Fruit fly (Drosophila melanogaster): ENCODE measurements around the gene CG14641.

CG14641 gene

DNA sequence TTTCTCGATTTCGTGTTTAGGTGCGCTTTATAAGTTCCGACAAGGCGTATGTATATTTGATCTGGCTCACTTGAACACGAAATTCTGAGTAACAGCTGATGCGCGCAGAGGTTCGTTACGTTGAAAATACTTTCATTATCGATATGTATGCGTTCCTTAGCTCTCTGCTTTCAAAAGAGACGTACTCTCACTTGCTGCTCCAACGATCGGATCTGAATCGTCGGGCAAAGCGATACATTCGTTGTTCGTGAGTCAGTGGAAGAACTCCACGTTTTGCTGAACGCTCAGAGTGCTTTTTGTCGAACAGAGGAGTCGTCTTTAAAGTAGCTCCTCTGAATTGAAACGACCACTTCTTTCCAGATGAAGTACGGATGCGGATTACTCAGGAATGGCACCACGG is 35.1 kb downstream of the CG14641 start, which contains the start of gene beta-Man (continued):
- TF ChIP-seq ftz-f1 (GFP tag; optimal IDR thresholded peaks at IDR 0.05) = no peak
- no peak for TF ChIP-seq Adf1 (GFP tag; IDR thresholded peaks at IDR 0.05)
- peak; percentile 97 for TF ChIP-seq Deaf1 (tag; optimal IDR thresholded peaks at IDR 0.05)
- no peak for TF ChIP-seq CG4424 (GFP tag; optimal IDR thresholded peaks at IDR 0.05)
- TF ChIP-seq CG12219 (GFP tag; optimal IDR thresholded peaks at IDR 0.05) = no peak
- TF ChIP-seq gro (GFP tag; optimal IDR thresholded peaks at IDR 0.05) = no peak
- TF ChIP-seq oc (tag; optimal IDR thresholded peaks at IDR 0.05) = no peak
- no peak for TF ChIP-seq Sin3A (optimal IDR thresholded peaks at IDR 0.05)
- no peak for TF ChIP-seq ase (GFP tag; IDR thresholded peaks at IDR 0.05)
- no peak for TF ChIP-seq CTCF (GFP tag; optimal IDR thresholded peaks at IDR 0.05)
- peak; percentile 60 for TF ChIP-seq Jarid2 (GFP tag; optimal IDR thresholded peaks at IDR 0.05)
- TF ChIP-seq Sox100B (GFP tag; optimal IDR thresholded peaks at IDR 0.05) = no peak
- TF ChIP-seq CG1832 (GFP tag; optimal IDR thresholded peaks at IDR 0.05) = no peak
- TF ChIP-seq CG14014 (GFP tag; IDR thresholded peaks at IDR 0.05) = no peak
- TF ChIP-seq CG2120 (GFP tag; optimal IDR thresholded peaks at IDR 0.05) = no peak
- TF ChIP-seq gem (tag; optimal IDR thresholded peaks at IDR 0.05) = no peak
- TF ChIP-seq CG4730 (GFP tag; IDR thresholded peaks at IDR 0.05) = no peak
- TF ChIP-seq CG33557 (GFP tag; optimal IDR thresholded peaks at IDR 0.05) = no peak
- no peak for TF ChIP-seq ro (GFP tag; IDR thresholded peaks at IDR 0.05)
- TF ChIP-seq CG34224 (GFP tag; IDR thresholded peaks at IDR 0.05; ENCODE audit: partially characterized antibody) = peak; percentile 27; the same call in 1 of the 3 replicates
- peak; percentile 69 for TF ChIP-seq sens (GFP tag)
- no peak for TF ChIP-seq CG14050 (GFP tag; IDR thresholded peaks at IDR 0.05)
- TF ChIP-seq CG5953 (GFP tag; IDR thresholded peaks at IDR 0.05) = no peak
- no peak for TF ChIP-seq Hr39 (optimal IDR thresholded peaks at IDR 0.05)
- no peak for TF ChIP-seq zfh1 (GFP tag; IDR thresholded peaks at IDR 0.05)
- TF ChIP-seq maf-S (GFP tag; optimal IDR thresholded peaks at IDR 0.05) = no peak
- TF ChIP-seq luna (GFP tag; optimal IDR thresholded peaks at IDR 0.05) = no peak
- no peak for TF ChIP-seq ap (GFP tag; IDR thresholded peaks at IDR 0.05)
- no peak for TF ChIP-seq Atf-2 (GFP tag; optimal IDR thresholded peaks at IDR 0.05)
- TF ChIP-seq dimm (GFP tag; IDR thresholded peaks at IDR 0.05) = no peak
- TF ChIP-seq yki (optimal IDR thresholded peaks at IDR 0.05) = no peak
- TF ChIP-seq stc (GFP tag; IDR thresholded peaks at IDR 0.05) = no peak
- TF ChIP-seq lab (GFP tag; optimal IDR thresholded peaks at IDR 0.05) = no peak
- no peak for TF ChIP-seq CG8388 (GFP tag; optimal IDR thresholded peaks at IDR 0.05)
- no peak for TF ChIP-seq tna (GFP tag; IDR thresholded peaks at IDR 0.05; ENCODE audit: partially characterized antibody)
- TF ChIP-seq ab (GFP tag; optimal IDR thresholded peaks at IDR 0.05) = no peak
- TF ChIP-seq hbn (GFP tag; IDR thresholded peaks at IDR 0.05; ENCODE audit: partially characterized antibody) = no peak
- TF ChIP-seq Mes4 (GFP tag; optimal IDR thresholded peaks at IDR 0.05) = no peak
- no peak for TF ChIP-seq CG11695 (GFP tag; IDR thresholded peaks at IDR 0.05)
- TF ChIP-seq ttk (GFP tag; IDR thresholded peaks at IDR 0.05) = no peak
- TF ChIP-seq abd-A (tag; optimal IDR thresholded peaks at IDR 0.05) = no peak
- TF ChIP-seq Ets65A (GFP tag) = no peak
- TF ChIP-seq CG18619 (GFP tag; optimal IDR thresholded peaks at IDR 0.05) = no peak
- no peak for TF ChIP-seq Xrp1 (GFP tag; IDR thresholded peaks at IDR 0.05)
- TF ChIP-seq so (GFP tag; IDR thresholded peaks at IDR 0.05) = no peak
- no peak for TF ChIP-seq cas (GFP tag; IDR thresholded peaks at IDR 0.05)
- no peak for TF ChIP-seq ci (GFP tag; IDR thresholded peaks at IDR 0.05)
- no peak for TF ChIP-seq Fer2 (tag; optimal IDR thresholded peaks at IDR 0.05)
- no peak; the same call in 2 of the 3 replicates for TF ChIP-seq HLH4C (GFP tag; IDR thresholded peaks at IDR 0.05; ENCODE audit: partially characterized antibody)
- no peak for TF ChIP-seq Nf-YB (GFP tag; optimal IDR thresholded peaks at IDR 0.05)
- TF ChIP-seq Chrac-16 (GFP tag; optimal IDR thresholded peaks at IDR 0.05) = no peak
- TF ChIP-seq Eip74EF (GFP tag; optimal IDR thresholded peaks at IDR 0.05) = no peak
- TF ChIP-seq Bdp1 (GFP tag; optimal IDR thresholded peaks at IDR 0.05) = no peak
- TF ChIP-seq sens-2 (GFP tag; IDR thresholded peaks at IDR 0.05) = no peak
- no peak for TF ChIP-seq pb (GFP tag; optimal IDR thresholded peaks at IDR 0.05)

All from whole organism, embryonic.